Fruit fly (Drosophila melanogaster) whole organism, embryonic: ENCODE measurements around the gene CG31321.

Source experiments
- ATbp ChIP-seq: fragments of 200-800 bp; sonication (Bioruptor generic); optimal IDR thresholded peaks from 2 replicates; lab custom pipeline; 2017; ENCODE audit warnings: missing biosample characterization, mild to moderate bottlenecking, missing genetic modification characterization, missing genetic modification reagents
- B-H1 ChIP-seq: fragments of 200-800 bp; sonication (Bioruptor generic); IDR thresholded peaks from 3 replicates; pipeline ENCODE4 v1.3.6; 2022; ENCODE audit warnings: missing biosample characterization, missing genetic modification characterization
- CG11093 ChIP-seq: fragments of 200-800 bp; sonication (Bioruptor generic); IDR thresholded peaks from 3 replicates; pipeline ENCODE4 v1.3.6; 2022; ENCODE audit warnings: missing biosample characterization, missing genetic modification characterization
- CG11456 ChIP-seq: fragments of 200-800 bp; sonication (Bioruptor generic); IDR thresholded peaks from 3 replicates; pipeline ENCODE4 v1.3.6; 2022; ENCODE audit warnings: missing biosample characterization, missing genetic modification characterization
- CG11560 ChIP-seq: fragments of 200-800 bp; sonication (Bioruptor generic); IDR thresholded peaks from 3 replicates; pipeline ENCODE4 v1.3.6; 2022; ENCODE audit warnings: missing biosample characterization, missing genetic modification characterization
- CG15514 ChIP-seq: fragments of 200-800 bp; sonication (Bioruptor generic); optimal IDR thresholded peaks from 3 replicates; lab custom pipeline; 2017; ENCODE audit warnings: missing biosample characterization, missing genetic modification characterization, mild to moderate bottlenecking, moderate library complexity, missing genetic modification reagents
- CG16813 ChIP-seq: fragments of 200-800 bp; sonication (Bioruptor generic); IDR thresholded peaks from 3 replicates; pipeline ENCODE4 v1.3.6; 2022; ENCODE audit warnings: missing biosample characterization, missing genetic modification characterization; ENCODE audit not compliant: partially characterized antibody
- CG16863 ChIP-seq: fragments of 200-800 bp; sonication (Bioruptor generic); optimal IDR thresholded peaks from 3 replicates; lab custom pipeline; 2016; ENCODE audit warnings: missing biosample characterization, missing genetic modification characterization
- CG17802 ChIP-seq: fragments of 200-800 bp; sonication (Bioruptor generic); optimal IDR thresholded peaks from 2 replicates; lab custom pipeline; 2018; ENCODE audit warnings: missing biosample characterization, mild to moderate bottlenecking, missing genetic modification characterization, moderate library complexity
- CG2116 ChIP-seq: fragments of 200-800 bp; sonication (Bioruptor generic); optimal IDR thresholded peaks from 3 replicates; lab custom pipeline; 2018; ENCODE audit warnings: missing biosample characterization, mild to moderate bottlenecking, missing genetic modification characterization
- CG2712 ChIP-seq: fragments of 200-800 bp; optimal IDR thresholded peaks from 3 replicates; lab custom pipeline; 2019; ENCODE audit warnings: missing biosample characterization, mild to moderate bottlenecking, missing genetic modification characterization, moderate library complexity
- CG31388 ChIP-seq: fragments of 200-800 bp; sonication (Bioruptor generic); optimal IDR thresholded peaks from 2 replicates; lab custom pipeline; 2016; ENCODE audit warnings: missing biosample characterization, missing genetic modification characterization
- CG4404 ChIP-seq: fragments of 200-800 bp; sonication (Bioruptor generic); IDR thresholded peaks from 2 replicates; pipeline ENCODE4 v1.3.6; 2022; ENCODE audit warnings: missing biosample characterization, missing genetic modification characterization
- CG6175 ChIP-seq: fragments of 200-800 bp; sonication (Bioruptor generic); IDR thresholded peaks from 3 replicates; pipeline ENCODE4 v1.3.6; 2022; ENCODE audit warnings: missing biosample characterization, missing genetic modification characterization
- CG6654 ChIP-seq: fragments of 200-800 bp; sonication (Bioruptor generic); optimal IDR thresholded peaks from 2 replicates; lab custom pipeline; 2017; ENCODE audit warnings: missing biosample characterization, mild to moderate bottlenecking, missing genetic modification characterization
- CG8281 ChIP-seq: fragments of 200-800 bp; sonication (Bioruptor generic); optimal IDR thresholded peaks from 2 replicates; lab custom pipeline; 2018; ENCODE audit warnings: missing biosample characterization, mild to moderate bottlenecking, missing genetic modification characterization, moderate library complexity
- CG8359 ChIP-seq: fragments of 200-800 bp; sonication (Bioruptor generic); optimal IDR thresholded peaks from 2 replicates; lab custom pipeline; 2017; ENCODE audit warnings: missing biosample characterization, mild to moderate bottlenecking, missing genetic modification characterization, borderline replicate concordance
- CG8388 ChIP-seq: fragments of 200-800 bp; sonication (Bioruptor generic); optimal IDR thresholded peaks from 2 replicates; lab custom pipeline; 2019; ENCODE audit warnings: missing biosample characterization, mild to moderate bottlenecking, missing genetic modification characterization, moderate library complexity
- CG8765 ChIP-seq: fragments of 200-800 bp; sonication (Bioruptor generic); IDR thresholded peaks from 2 replicates; pipeline ENCODE4 v1.3.6; 2022; ENCODE audit warnings: missing biosample characterization, missing genetic modification characterization
- CoRest ChIP-seq: fragments of 200-800 bp; sonication (Bioruptor generic); optimal IDR thresholded peaks from 3 replicates; lab custom pipeline; 2018; ENCODE audit warnings: missing biosample characterization, mild to moderate bottlenecking, missing genetic modification characterization, moderate library complexity
- Dbx ChIP-seq: fragments of 200-800 bp; sonication (Bioruptor generic); IDR thresholded peaks from 3 replicates; pipeline ENCODE4 v1.3.6; 2022; ENCODE audit warnings: missing biosample characterization, missing genetic modification characterization
- Hand ChIP-seq: fragments of 200-800 bp; sonication (Bioruptor generic); optimal IDR thresholded peaks from 2 replicates; lab custom pipeline; 2017; ENCODE audit warnings: mild to moderate bottlenecking, missing biosample characterization, missing genetic modification reagents, missing genetic modification characterization
- HmgD ChIP-seq: fragments of 200-800 bp; sonication (Bioruptor generic); optimal IDR thresholded peaks from 3 replicates; lab custom pipeline; 2016; ENCODE audit warnings: missing biosample characterization, missing genetic modification characterization
- Meics ChIP-seq: fragments of 200-800 bp; sonication (Bioruptor generic); optimal IDR thresholded peaks from 2 replicates; lab custom pipeline; 2017; ENCODE audit warnings: missing biosample characterization, mild to moderate bottlenecking, missing genetic modification characterization
- bbx ChIP-seq: fragments of 200-800 bp; sonication (Bioruptor generic); IDR thresholded peaks from 2 replicates; pipeline ENCODE4 v1.3.6; 2022; ENCODE audit warnings: missing biosample characterization, missing genetic modification characterization; ENCODE audit not compliant: partially characterized antibody
- br ChIP-seq: fragments of >200 bp; optimal IDR thresholded peaks from 2 replicates; lab custom pipeline; 2017
- caup ChIP-seq: fragments of 200-800 bp; sonication (Bioruptor generic); optimal IDR thresholded peaks from 3 replicates; lab custom pipeline; 2017; ENCODE audit warnings: missing biosample characterization, mild to moderate bottlenecking, missing genetic modification characterization, moderate library complexity; ENCODE audit not compliant: severe bottlenecking
- crol ChIP-seq: fragments of 200-800 bp; sonication (Bioruptor generic); IDR thresholded peaks from 2 replicates; pipeline ENCODE4 v1.3.6; 2022; ENCODE audit warnings: missing biosample characterization, missing genetic modification characterization
- da ChIP-seq: fragments of 200-800 bp; sonication (Bioruptor generic); optimal IDR thresholded peaks from 2 replicates; lab custom pipeline; 2016; ENCODE audit warnings: missing biosample characterization, missing genetic modification characterization
- fd64A ChIP-seq: fragments of 200-800 bp; sonication (Bioruptor generic); optimal IDR thresholded peaks from 3 replicates; lab custom pipeline; 2018; ENCODE audit warnings: missing biosample characterization, mild to moderate bottlenecking, missing genetic modification characterization
- grn ChIP-seq: fragments of 200-800 bp; sonication (Bioruptor generic); optimal IDR thresholded peaks from 3 replicates; lab custom pipeline; 2017; ENCODE audit warnings: missing biosample characterization, missing genetic modification characterization
- jing ChIP-seq: fragments of 200-800 bp; sonication (Bioruptor generic); optimal IDR thresholded peaks from 2 replicates; lab custom pipeline; 2018; ENCODE audit warnings: missing biosample characterization, mild to moderate bottlenecking, missing genetic modification characterization
- jumu ChIP-seq: fragments of 200-800 bp; sonication (Bioruptor generic); optimal IDR thresholded peaks from 3 replicates; lab custom pipeline; 2016; ENCODE audit warnings: missing biosample characterization, missing genetic modification characterization
- ken ChIP-seq: fragments of 200-800 bp; sonication (Bioruptor generic); IDR thresholded peaks from 3 replicates; pipeline ENCODE4 v1.3.6; 2022; ENCODE audit warnings: missing biosample characterization, missing genetic modification characterization
- knrl ChIP-seq: fragments of 200-800 bp; sonication (Bioruptor generic); IDR thresholded peaks from 3 replicates; pipeline ENCODE4 v1.3.6; 2022; ENCODE audit warnings: missing biosample characterization, missing genetic modification characterization; ENCODE audit not compliant: partially characterized antibody
- lab ChIP-seq: fragments of 200-800 bp; sonication (Bioruptor generic); optimal IDR thresholded peaks from 3 replicates; lab custom pipeline; 2017; ENCODE audit warnings: missing biosample characterization, missing genetic modification characterization, mild to moderate bottlenecking, moderate library complexity, missing genetic modification reagents
- maf-S ChIP-seq: fragments of 200-800 bp; sonication (Bioruptor generic); optimal IDR thresholded peaks from 2 replicates; lab custom pipeline; 2016; ENCODE audit warnings: missing biosample characterization, missing genetic modification characterization
- nom ChIP-seq: fragments of 200-800 bp; sonication (Bioruptor generic); optimal IDR thresholded peaks from 2 replicates; lab custom pipeline; 2017; ENCODE audit warnings: missing biosample characterization, missing genetic modification characterization, mild to moderate bottlenecking, moderate library complexity, missing genetic modification reagents
- odd ChIP-seq: fragments of 200-800 bp; sonication (Bioruptor generic); optimal IDR thresholded peaks from 2 replicates; lab custom pipeline; 2017; ENCODE audit warnings: missing biosample characterization, mild to moderate bottlenecking, missing genetic modification characterization
- org-1 ChIP-seq: fragments of 200-800 bp; sonication (Bioruptor generic); optimal IDR thresholded peaks from 2 replicates; lab custom pipeline; 2017; ENCODE audit warnings: missing biosample characterization, missing genetic modification characterization
- pb ChIP-seq: fragments of 200-800 bp; sonication (Bioruptor generic); optimal IDR thresholded peaks from 3 replicates; lab custom pipeline; 2016; ENCODE audit warnings: missing biosample characterization, missing genetic modification characterization
- ranshi ChIP-seq: fragments of 200-800 bp; sonication (Bioruptor generic); IDR thresholded peaks from 2 replicates; pipeline ENCODE4 v1.3.6; 2022; ENCODE audit warnings: missing biosample characterization, missing genetic modification characterization
- salm ChIP-seq: fragments of 200-800 bp; sonication (Bioruptor generic); optimal IDR thresholded peaks from 2 replicates; lab custom pipeline; 2018; ENCODE audit warnings: missing biosample characterization, mild to moderate bottlenecking, missing genetic modification characterization
- sisA ChIP-seq: fragments of 200-800 bp; sonication (Bioruptor generic); IDR thresholded peaks from 2 replicates; pipeline ENCODE4 v1.3.6; 2022; ENCODE audit warnings: missing biosample characterization, missing genetic modification characterization
- so ChIP-seq: fragments of 200-800 bp; sonication (Bioruptor generic); IDR thresholded peaks from 3 replicates; pipeline ENCODE4 v1.3.6; 2022; ENCODE audit warnings: missing biosample characterization, missing genetic modification characterization
- sr ChIP-seq: fragments of 200-800 bp; sonication (Bioruptor generic); IDR thresholded peaks from 3 replicates; pipeline ENCODE4 v1.3.6; 2022; ENCODE audit warnings: missing biosample characterization, missing genetic modification characterization
- tna ChIP-seq: fragments of 200-800 bp; sonication (Bioruptor generic); IDR thresholded peaks from 2 replicates; pipeline ENCODE4 v1.3.6; 2022; ENCODE audit warnings: missing biosample characterization, missing genetic modification characterization; ENCODE audit not compliant: partially characterized antibody
- zen ChIP-seq: fragments of 200-800 bp; sonication (Bioruptor generic); optimal IDR thresholded peaks from 3 replicates; lab custom pipeline; 2018; ENCODE audit warnings: missing biosample characterization, mild to moderate bottlenecking, missing genetic modification characterization, moderate library complexity
- zfh2 ChIP-seq: fragments of 200-800 bp; sonication (Bioruptor generic); optimal IDR thresholded peaks from 2 replicates; lab custom pipeline; 2016; ENCODE audit warnings: missing biosample characterization, missing genetic modification characterization

Gene CG31321

dm6 chr3R:14346838-14347745 lies 36.9 kb downstream of the CG31321 start (continued):
- no peak for TF ChIP-seq CG31388 (GFP tag; lab: Kevin White, UChicago)
- peak; percentile 34 for TF ChIP-seq CG8388 (GFP tag; lab: Kevin White, UChicago)
- TF ChIP-seq CG4404 (GFP tag; lab: Robert Waterston, UW) = no peak
- TF ChIP-seq fd64A (GFP tag; lab: Kevin White, UChicago) = no peak
- no peak for TF ChIP-seq grn (GFP tag; lab: Kevin White, UChicago)
- peak; percentile 38; the same call in 1 of the 2 replicates for TF ChIP-seq ranshi
- TF ChIP-seq sisA = peak; percentile 61
- no peak for TF ChIP-seq ken (GFP tag; lab: Robert Waterston, UW)
- TF ChIP-seq tna (GFP tag; lab: Robert Waterston, UW) = no peak
- TF ChIP-seq org-1 (GFP tag; lab: Kevin White, UChicago) = peak; percentile 65
- peak; percentile 54 for TF ChIP-seq CG15514
- TF ChIP-seq nom (GFP tag; lab: Kevin White, UChicago) = no peak
- TF ChIP-seq HmgD (GFP tag; lab: Kevin White, UChicago) = no peak
- TF ChIP-seq CG2116 (GFP tag; lab: Kevin White, UChicago) = peak; percentile 16
- no peak for TF ChIP-seq CG8765 (GFP tag; lab: Robert Waterston, UW)
- TF ChIP-seq so (GFP tag; lab: Robert Waterston, UW) = peak; percentile 63; the same call in 2 of the 3 replicates
- peak; percentile 51 for TF ChIP-seq odd
- peak; percentile 8 for TF ChIP-seq CG8281 (tag; lab: Kevin White, UChicago)
- TF ChIP-seq CG11456 (GFP tag; lab: Robert Waterston, UW) = 0 out of 3 replicates have a peak, but pooled peaks have one; percentile 49
- no peak for TF ChIP-seq CG16863
- TF ChIP-seq sr (GFP tag; lab: Robert Waterston, UW) = no peak
- TF ChIP-seq CoRest = peak; percentile 75
- TF ChIP-seq CG2712 = peak; percentile 59
- TF ChIP-seq pb (GFP tag; lab: Kevin White, UChicago) = no peak
- peak; percentile 69 for TF ChIP-seq Hand (GFP tag; lab: Kevin White, UChicago)
- TF ChIP-seq CG8359 (GFP tag; lab: Kevin White, UChicago) = no peak
- TF ChIP-seq zen (tag; lab: Kevin White, UChicago) = no peak
- TF ChIP-seq Dbx = peak; percentile 51; the same call in 1 of the 3 replicates
- TF ChIP-seq knrl = no peak
- TF ChIP-seq ATbp (GFP tag; lab: Kevin White, UChicago) = peak; percentile 58
- no peak for TF ChIP-seq CG17802 (tag; lab: Kevin White, UChicago)
- TF ChIP-seq bbx (GFP tag; lab: Robert Waterston, UW) = no peak
- no peak for TF ChIP-seq salm (tag; lab: Kevin White, UChicago)
- TF ChIP-seq CG6654 (GFP tag; lab: Kevin White, UChicago) = peak; percentile 12
- TF ChIP-seq jumu = peak; percentile 23
- TF ChIP-seq lab (GFP tag; lab: Kevin White, UChicago) = peak; percentile 84
- peak; percentile 14; the same call in 1 of the 2 replicates for TF ChIP-seq crol (GFP tag; lab: Robert Waterston, UW)
- no peak for TF ChIP-seq CG11093 (GFP tag; lab: Robert Waterston, UW)
- peak; percentile 72 for TF ChIP-seq caup (GFP tag; lab: Kevin White, UChicago)
- no peak for TF ChIP-seq br (lab: Kevin White, UChicago)
- TF ChIP-seq CG16813 (GFP tag; lab: Robert Waterston, UW) = no peak
- no peak for TF ChIP-seq B-H1
- TF ChIP-seq CG6175 (GFP tag; lab: Robert Waterston, UW) = no peak
- no peak for TF ChIP-seq jing (GFP tag; lab: Kevin White, UChicago)
- TF ChIP-seq CG11560 (tag; lab: Robert Waterston, UW) = no peak
- no peak for TF ChIP-seq da (GFP tag; lab: Kevin White, UChicago)
- TF ChIP-seq Meics = peak; percentile 83
- no peak for TF ChIP-seq zfh2 (GFP tag; lab: Kevin White, UChicago)
- no peak for TF ChIP-seq maf-S
